Fruit fly (Drosophila melanogaster) whole organism, embryonic: ENCODE data around the gene CG15536.
A peak's percentile ranks its signal among the peaks of the same experiment; 100 is the strongest.

ENCODE experiments used
- Awh ChIP-seq: fragments of 200-800 bp; sonication (Bioruptor generic); IDR thresholded peaks from 2 replicates; pipeline ENCODE4, ENCODE4 v1.3.6; 2022; ENCODE audit warnings: missing biosample characterization, missing genetic modification characterization
- CG10321 ChIP-seq: fragments of 200-800 bp; sonication (Bioruptor generic); IDR thresholded peaks from 2 replicates; pipeline ENCODE4 v1.3.6; 2022; ENCODE audit warnings: missing biosample characterization, missing genetic modification characterization
- CG12769 ChIP-seq: fragments of 200-800 bp; sonication (Bioruptor generic); optimal IDR thresholded peaks from 2 replicates; lab custom pipeline; 2019; ENCODE audit warnings: missing biosample characterization, mild to moderate bottlenecking, missing genetic modification characterization, moderate library complexity
- CG15011 ChIP-seq: fragments of 200-800 bp; sonication (Bioruptor generic); optimal IDR thresholded peaks from 3 replicates; lab custom pipeline; 2018; ENCODE audit warnings: missing biosample characterization, mild to moderate bottlenecking, missing genetic modification characterization
- CG1647 ChIP-seq: fragments of 200-800 bp; sonication (Bioruptor generic); optimal IDR thresholded peaks from 3 replicates; lab custom pipeline; 2016; ENCODE audit warnings: missing biosample characterization, missing genetic modification characterization
- CG17829 ChIP-seq: fragments of 200-800 bp; optimal IDR thresholded peaks from 2 replicates; lab custom pipeline; 2019; ENCODE audit warnings: missing biosample characterization, mild to moderate bottlenecking, missing genetic modification characterization, moderate library complexity
- CG18476 ChIP-seq: fragments of 200-800 bp; sonication (Bioruptor generic); optimal IDR thresholded peaks from 2 replicates; lab custom pipeline; 2016; ENCODE audit warnings: missing biosample characterization, mild to moderate bottlenecking, missing genetic modification characterization
- CG34224 ChIP-seq: fragments of 200-800 bp; sonication (Bioruptor generic); IDR thresholded peaks from 3 replicates; pipeline ENCODE4 v1.3.6; 2022; ENCODE audit warnings: missing biosample characterization, missing genetic modification characterization; ENCODE audit not compliant: partially characterized antibody
- CG4360 ChIP-seq: fragments of 200-800 bp; sonication (Bioruptor generic); IDR thresholded peaks from 2 replicates; pipeline ENCODE4 v1.3.6; 2022; ENCODE audit warnings: missing biosample characterization, missing genetic modification characterization
- CG4404 ChIP-seq: fragments of 200-800 bp; sonication (Bioruptor generic); IDR thresholded peaks from 2 replicates; pipeline ENCODE4 v1.3.6; 2022; ENCODE audit warnings: missing biosample characterization, missing genetic modification characterization
- CG4820 ChIP-seq: fragments of 200-800 bp; sonication (Bioruptor generic); optimal IDR thresholded peaks from 3 replicates; lab custom pipeline; 2016; ENCODE audit warnings: missing biosample characterization, missing genetic modification characterization
- CG6254 ChIP-seq: fragments of 200-800 bp; sonication (Bioruptor generic); optimal IDR thresholded peaks from 3 replicates; lab custom pipeline; 2017; ENCODE audit warnings: mild to moderate bottlenecking, missing biosample characterization, missing genetic modification reagents, missing genetic modification characterization
- CG6813 ChIP-seq: fragments of 200-800 bp; sonication (Bioruptor generic); optimal IDR thresholded peaks from 2 replicates; lab custom pipeline; 2017; ENCODE audit warnings: missing biosample characterization, missing genetic modification characterization, mild to moderate bottlenecking, moderate library complexity, missing genetic modification reagents
- CG7372 ChIP-seq: fragments of 200-800 bp; sonication (Bioruptor generic); IDR thresholded peaks from 2 replicates; pipeline ENCODE4 v1.3.6; 2022; ENCODE audit warnings: missing biosample characterization, missing genetic modification characterization
- CG7556 ChIP-seq: fragments of 200-800 bp; sonication (Bioruptor generic); optimal IDR thresholded peaks from 2 replicates; lab custom pipeline; 2017; ENCODE audit warnings: missing biosample characterization, mild to moderate bottlenecking, missing genetic modification characterization
- CG7987 ChIP-seq: fragments of 200-800 bp; sonication (Bioruptor generic); optimal IDR thresholded peaks from 2 replicates; lab custom pipeline; 2018; ENCODE audit warnings: missing biosample characterization, mild to moderate bottlenecking, missing genetic modification characterization, moderate library complexity
- CG9215 ChIP-seq: fragments of 200-800 bp; sonication (Bioruptor generic); IDR thresholded peaks from 2 replicates; pipeline ENCODE4 v1.3.6; 2022; ENCODE audit warnings: missing biosample characterization, missing genetic modification characterization
- CTCF ChIP-seq: fragments of 200-800 bp; sonication (Bioruptor generic); optimal IDR thresholded peaks from 2 replicates; lab custom pipeline; 2017; ENCODE audit warnings: missing biosample characterization, mild to moderate bottlenecking, missing genetic modification characterization, moderate library complexity
- Dad ChIP-seq: fragments of 200-800 bp; sonication (Bioruptor generic); optimal IDR thresholded peaks from 3 replicates; lab custom pipeline; 2016; ENCODE audit warnings: missing biosample characterization, missing genetic modification characterization
- Dp ChIP-seq: fragments of 200-800 bp; sonication (Bioruptor generic); optimal IDR thresholded peaks from 2 replicates; lab custom pipeline; 2018; ENCODE audit warnings: missing biosample characterization, mild to moderate bottlenecking, missing genetic modification characterization, moderate library complexity
- Drgx ChIP-seq: fragments of 200-800 bp; sonication (Bioruptor generic); IDR thresholded peaks from 2 replicates; pipeline ENCODE4 v1.3.6; 2022; ENCODE audit warnings: missing biosample characterization, missing genetic modification characterization
- E2f2 ChIP-seq: fragments of 200-800 bp; sonication (Bioruptor generic); IDR thresholded peaks from 2 replicates; pipeline ENCODE4 v1.3.6; 2022; ENCODE audit warnings: missing biosample characterization, missing genetic modification characterization
- HLH4C ChIP-seq: fragments of 200-800 bp; sonication (Bioruptor generic); IDR thresholded peaks from 3 replicates; pipeline ENCODE4 v1.3.6; 2022; ENCODE audit warnings: missing biosample characterization, missing genetic modification characterization; ENCODE audit not compliant: partially characterized antibody
- Hr51 ChIP-seq, 2 experiments: fragments of 200-800 bp; sonication (Bioruptor generic); optimal IDR thresholded peaks; 2 replicates in 1 of 2; 3 replicates in 1 of 2; lab custom pipeline; 2016 to 2018; ENCODE audit warnings: missing biosample characterization in 2 of 2, missing genetic modification characterization in 2 of 2, mild to moderate bottlenecking in 1 of 2, moderate library complexity in 1 of 2
- Med ChIP-seq: fragments of 200-800 bp; sonication (Bioruptor generic); peaks from one replicate; lab custom pipeline; 2016; ENCODE audit warnings: missing biosample characterization, missing genetic modification characterization, mild to moderate bottlenecking, inconsistent platforms, moderate library complexity
- Pdp1 ChIP-seq, 2 experiments: fragments of 200-800 bp; sonication (Bioruptor generic); optimal IDR thresholded peaks; 3 replicates each; lab custom pipeline; 2016; ENCODE audit warnings: missing biosample characterization in 2 of 2, missing genetic modification characterization in 2 of 2, mild to moderate bottlenecking in 1 of 2, moderate library complexity in 1 of 2
- Ptx1 ChIP-seq: fragments of 200-800 bp; sonication (Bioruptor generic); IDR thresholded peaks from 2 replicates; pipeline ENCODE4 v1.3.6; 2022; ENCODE audit warnings: missing biosample characterization, missing genetic modification characterization
- Sox100B ChIP-seq: fragments of 200-800 bp; sonication (Bioruptor generic); optimal IDR thresholded peaks from 3 replicates; lab custom pipeline; 2018; ENCODE audit warnings: missing biosample characterization, mild to moderate bottlenecking, missing genetic modification characterization
- Trl ChIP-seq, 3 experiments: fragments of >200 bp in 2 of 3; fragments of 200-800 bp in 1 of 3; sonication (Bioruptor generic) in 1 of 3; optimal IDR thresholded peaks; 2 replicates in 1 of 3; 3 replicates in 2 of 3; lab custom pipeline; 2016 to 2017; ENCODE audit warnings: missing biosample characterization in 1 of 3, missing genetic modification characterization in 1 of 3
- chinmo ChIP-seq: fragments of 200-800 bp; sonication (Bioruptor generic); IDR thresholded peaks from 4 replicates; pipeline ENCODE4 v1.3.6; 2022; ENCODE audit warnings: missing biosample characterization, missing genetic modification characterization; ENCODE audit not compliant: partially characterized antibody
- croc ChIP-seq: fragments of 200-800 bp; sonication (Bioruptor generic); conservative IDR thresholded peaks from 3 replicates; pipeline ENCODE4 v1.3.6; 2022; ENCODE audit warnings: missing biosample characterization, missing genetic modification characterization
- cwo ChIP-seq: fragments of 200-800 bp; sonication (Bioruptor generic); optimal IDR thresholded peaks from 3 replicates; lab custom pipeline; 2017; ENCODE audit warnings: missing biosample characterization, missing genetic modification characterization, mild to moderate bottlenecking, moderate library complexity, missing genetic modification reagents
- hb ChIP-seq: fragments of 200-800 bp; sonication (Bioruptor generic); IDR thresholded peaks from 3 replicates; pipeline ENCODE4 v1.3.6; 2022; ENCODE audit warnings: missing biosample characterization, missing genetic modification characterization; ENCODE audit not compliant: partially characterized antibody
- hbn ChIP-seq: fragments of 200-800 bp; sonication (Bioruptor generic); IDR thresholded peaks from 2 replicates; pipeline ENCODE4 v1.3.6; 2022; ENCODE audit warnings: missing biosample characterization, missing genetic modification characterization; ENCODE audit not compliant: partially characterized antibody
- lab ChIP-seq: fragments of 200-800 bp; sonication (Bioruptor generic); optimal IDR thresholded peaks from 3 replicates; lab custom pipeline; 2017; ENCODE audit warnings: missing biosample characterization, missing genetic modification characterization, mild to moderate bottlenecking, moderate library complexity, missing genetic modification reagents
- lbe ChIP-seq: fragments of 200-800 bp; sonication (Bioruptor generic); optimal IDR thresholded peaks from 2 replicates; lab custom pipeline; 2016; ENCODE audit warnings: missing biosample characterization, mild to moderate bottlenecking, missing genetic modification characterization
- nau ChIP-seq: fragments of 200-800 bp; sonication (Bioruptor generic); optimal IDR thresholded peaks from 3 replicates; lab custom pipeline; 2017; ENCODE audit warnings: missing biosample characterization, mild to moderate bottlenecking, missing genetic modification characterization, missing genetic modification reagents
- sd ChIP-seq: fragments of 200-800 bp; sonication (Bioruptor generic); optimal IDR thresholded peaks from 3 replicates; lab custom pipeline; 2018; ENCODE audit warnings: missing biosample characterization, mild to moderate bottlenecking, missing genetic modification characterization, moderate library complexity
- sens ChIP-seq: fragments of 200-800 bp; sonication (Bioruptor generic); peaks from one replicate; lab custom pipeline; 2016; ENCODE audit warnings: missing biosample characterization, missing genetic modification characterization
- so ChIP-seq: fragments of 200-800 bp; sonication (Bioruptor generic); IDR thresholded peaks from 3 replicates; pipeline ENCODE4 v1.3.6; 2022; ENCODE audit warnings: missing biosample characterization, missing genetic modification characterization
- sr ChIP-seq: fragments of 200-800 bp; sonication (Bioruptor generic); IDR thresholded peaks from 3 replicates; pipeline ENCODE4 v1.3.6; 2022; ENCODE audit warnings: missing biosample characterization, missing genetic modification characterization
- tio ChIP-seq: fragments of 200-800 bp; sonication (Bioruptor generic); optimal IDR thresholded peaks from 2 replicates; lab custom pipeline; 2017; ENCODE audit warnings: missing biosample characterization, missing genetic modification characterization, inconsistent platforms
- zfh2 ChIP-seq: fragments of 200-800 bp; sonication (Bioruptor generic); optimal IDR thresholded peaks from 2 replicates; lab custom pipeline; 2016; ENCODE audit warnings: missing biosample characterization, missing genetic modification characterization

CG15536 gene

dm6 chr3R:30455817-30456544 lies 31.0 kb upstream of the CG15536 start, which contains the start of gene aralar1 (continued):
- TF ChIP-seq CG4820 (GFP tag; lab: Kevin White, UChicago): no peak
- TF ChIP-seq CG1647: no peak
- TF ChIP-seq Dp (GFP tag; lab: Kevin White, UChicago): peak; percentile 25
- TF ChIP-seq Hr51 (GFP tag; optimal IDR thresholded peaks at IDR 0.05; lab: Kevin White, UChicago): no peak
- no peak for TF ChIP-seq zfh2 (GFP tag; lab: Kevin White, UChicago)
- TF ChIP-seq CG9215 (GFP tag; lab: Robert Waterston, UW): no peak
- peak; percentile 88 for TF ChIP-seq CTCF
- TF ChIP-seq Dad: no peak
- no peak for TF ChIP-seq CG6813 (GFP tag; lab: Kevin White, UChicago)
- TF ChIP-seq tio (GFP tag; lab: Kevin White, UChicago): no peak
- TF ChIP-seq hbn (GFP tag; lab: Robert Waterston, UW): no peak
- no peak for TF ChIP-seq CG18476
- TF ChIP-seq CG10321: no peak
- TF ChIP-seq CG7556 (GFP tag; lab: Kevin White, UChicago): no peak
- no peak for TF ChIP-seq CG6254
- peak; percentile 40; the same call in 1 of the 2 replicates for TF ChIP-seq E2f2 (GFP tag; lab: Robert Waterston, UW)
- no peak for TF ChIP-seq CG15011
- no peak for TF ChIP-seq CG4404 (GFP tag; lab: Robert Waterston, UW)
- 0 out of 3 replicates have a peak, but pooled peaks have one; percentile 20 for TF ChIP-seq HLH4C (GFP tag; lab: Robert Waterston, UW)

- TF ChIP-seq hb (GFP tag; lab: Robert Waterston, UW) (no peak), CG12769 (tag; lab: Kevin White, UChicago) (peak; percentile 39), sd (tag; lab: Kevin White, UChicago) (peak; percentile 53), CG7987 (GFP tag; lab: Kevin White, UChicago) (peak; percentile 91), CG4360 (GFP tag; lab: Robert Waterston, UW) (no peak), Ptx1 (0 out of 2 replicates have a peak, but pooled peaks have one; percentile 5), CG17829 (tag; lab: Kevin White, UChicago) (no peak), Awh (GFP tag; lab: Robert Waterston, UW) (0 out of 2 replicates have a peak, but pooled peaks have one; percentile 31), lab (peak; percentile 20), chinmo (GFP tag; lab: Robert Waterston, UW) (0 out of 4 replicates have a peak, but pooled peaks have one; percentile 26), sr (GFP tag; lab: Robert Waterston, UW) (0 out of 3 replicates have a peak, but pooled peaks have one; percentile 42), Pdp1 (GFP tag; optimal IDR thresholded peaks at IDR 0.05; lab: Kevin White, UChicago) (peak in 1 of 2 experiments; percentile 1), cwo (GFP tag; lab: Kevin White, UChicago) (peak; percentile 94), Drgx (GFP tag; lab: Robert Waterston, UW) (peak; percentile 40; the same call in 1 of the 2 replicates), so (GFP tag; lab: Robert Waterston, UW) (peak; percentile 84; the same call in 2 of the 3 replicates), CG7372 (GFP tag; lab: Robert Waterston, UW) (peak; percentile 67), croc (GFP tag; lab: Robert Waterston, UW) (no peak), Trl (optimal IDR thresholded peaks at IDR 0.05; lab: Kevin White, UChicago) (peak; percentile 26 to 56), Trl (GFP tag; optimal IDR thresholded peaks at IDR 0.05; lab: Kevin White, UChicago) (no peak), lbe (GFP tag; lab: Kevin White, UChicago) (peak; percentile 84), Med (GFP tag; lab: Kevin White, UChicago) (peak; percentile 39), CG34224 (0 out of 3 replicates have a peak, but pooled peaks have one; percentile 15), Sox100B (GFP tag; lab: Kevin White, UChicago) (no peak), nau (GFP tag; lab: Kevin White, UChicago) (peak; percentile 3), sens (peak; percentile 7)
These were observed 29.5 kb upstream of the CG15536 start for dm6 chr3R:30454442-30454841.
